Worm (Caenorhabditis elegans): Measurements from ENCODE around the gene srsx-2.

Gene srsx-2

DNA sequence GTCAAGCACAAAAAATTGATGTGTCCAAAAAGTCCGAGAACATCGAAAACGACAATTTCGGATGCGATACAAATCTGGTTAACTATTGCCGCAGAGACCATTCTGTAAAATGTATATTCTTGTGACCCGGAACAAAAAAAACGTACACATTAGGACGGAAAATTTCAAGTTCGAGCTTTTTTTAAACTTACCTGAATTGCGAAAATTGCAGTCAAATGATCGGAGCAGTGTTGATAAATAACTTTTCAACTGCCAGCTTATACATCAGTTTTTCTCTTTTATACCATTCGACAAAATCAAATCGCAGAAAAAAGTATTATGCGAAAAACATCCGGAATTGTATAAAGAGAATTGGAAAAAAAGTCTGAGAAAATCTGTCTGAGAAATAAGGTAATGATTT is at the start of gene srsx-2:
TSS of gene srsx-2 (minus strand) at position 101 of the 400 bp plus-strand sequence.
- TF ChIP-seq tbp1 (GFP tag; optimal IDR thresholded peaks at IDR 0.05), result no peak
- TF ChIP-seq egl-18 (GFP tag; IDR thresholded peaks at IDR 0.05), result no peak
- TF ChIP-seq F10E7.11 (tag; optimal IDR thresholded peaks at IDR 0.05), result no peak
- TF ChIP-seq efl-1 (GFP tag; optimal IDR thresholded peaks at IDR 0.05), result no peak
- no peak for TF ChIP-seq lag-1 (GFP tag; IDR thresholded peaks at IDR 0.05)

ce11 chrV:17486034-17486433 is 47.8 kb upstream of the srsx-2 start, which contains the start of gene scl-24:
Gene scl-24, plus strand, starts transcription at chrV:17486334.
- TF ChIP-seq rec-8 (tag; optimal IDR thresholded peaks at IDR 0.05) (no peak), hmg-1.2 (GFP tag; IDR thresholded peaks at IDR 0.05) (no peak), ztf-28 (GFP tag; IDR thresholded peaks at IDR 0.05) (no peak), repo-1 (tag; optimal IDR thresholded peaks at IDR 0.05) (no peak), Y79H2A.3 (GFP tag; conservative IDR thresholded peaks at IDR 0.05) (no peak), Y67H2A.10 (GFP tag; conservative IDR thresholded peaks at IDR 0.05) (no peak), fkh-3 (tag; optimal IDR thresholded peaks at IDR 0.05) (no peak), ceh-40 (GFP tag; IDR thresholded peaks at IDR 0.05) (no peak), K12H6.12 (tag; optimal IDR thresholded peaks at IDR 0.05) (no peak), attf-3 (GFP tag; conservative IDR thresholded peaks at IDR 0.05) (no peak), madf-8 (GFP tag; conservative IDR thresholded peaks at IDR 0.05) (no peak), athp-1 (tag; optimal IDR thresholded peaks at IDR 0.05) (no peak), let-526 (GFP tag; IDR thresholded peaks at IDR 0.05) (no peak), egrh-3 (GFP tag; IDR thresholded peaks at IDR 0.05) (no peak), hmg-20 (GFP tag; IDR thresholded peaks at IDR 0.05) (no peak), aptf-2 (GFP tag; conservative IDR thresholded peaks at IDR 0.05) (no peak), snpc-1.3 (tag; optimal IDR thresholded peaks at IDR 0.05; ENCODE audit: insufficient read depth) (no peak)

- no peak for TF ChIP-seq aptf-2 (GFP tag; conservative IDR thresholded peaks at IDR 0.05)
- no peak for TF ChIP-seq him-1 (tag; optimal IDR thresholded peaks at IDR 0.05)
- TF ChIP-seq hmg-1.2 (GFP tag; IDR thresholded peaks at IDR 0.05), result no peak
- TF ChIP-seq ztf-26 (tag; optimal IDR thresholded peaks at IDR 0.05), result no peak
- TF ChIP-seq F33H1.4 (GFP tag; IDR thresholded peaks at IDR 0.05), result no peak
- TF ChIP-seq lsl-1 (GFP tag; optimal IDR thresholded peaks at IDR 0.05), result no peak
- no peak for TF ChIP-seq F22D6.2 (tag; optimal IDR thresholded peaks at IDR 0.05)
- TF ChIP-seq tbp1 (GFP tag; optimal IDR thresholded peaks at IDR 0.05), result no peak
- TF ChIP-seq ccch-3 (GFP tag; optimal IDR thresholded peaks at IDR 0.05), result no peak
- no peak for TF ChIP-seq lin-54 (GFP tag; optimal IDR thresholded peaks at IDR 0.05)
Observed at ce11 chrV:17485078-17485477, 46.9 kb upstream of the srsx-2 start, which contains the start of gene srh-111. Gene srh-111, minus strand, starts transcription at chrV:17485178.

DNA sequence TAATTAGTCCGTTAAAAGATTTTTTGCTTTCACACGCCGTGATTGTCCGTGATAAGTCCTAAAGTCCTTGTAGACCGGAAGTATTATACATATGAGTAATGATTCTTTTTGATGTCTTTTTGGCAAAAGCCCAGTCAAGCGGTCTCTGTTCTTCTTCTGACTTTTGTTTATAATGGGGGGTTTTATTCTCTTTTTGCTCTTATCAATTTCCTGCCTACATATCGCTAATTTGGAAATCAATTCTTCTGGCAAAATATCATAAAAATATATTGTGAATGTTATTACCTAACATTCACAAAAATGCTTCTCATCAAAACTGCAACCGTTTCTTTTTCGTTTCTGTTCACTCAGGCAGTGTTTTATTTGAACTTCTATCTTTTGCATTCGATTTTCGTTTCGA is 38.3 kb upstream of the srsx-2 start, which contains the start of gene srbc-61:
TSS of gene srbc-61 (plus strand) at position 301 of the 400 bp plus-strand sequence.
- TF ChIP-seq madf-6 (GFP tag; IDR thresholded peaks at IDR 0.05), result no peak
- TF ChIP-seq ceh-27 (GFP tag; optimal IDR thresholded peaks at IDR 0.05), result no peak
- no peak for TF ChIP-seq hlh-26 (GFP tag; conservative IDR thresholded peaks at IDR 0.05)
- TF ChIP-seq lsl-1 (GFP tag; optimal IDR thresholded peaks at IDR 0.05), result no peak
- TF ChIP-seq tbx-9 (tag; optimal IDR thresholded peaks at IDR 0.05; ENCODE audit: borderline replicate concordance), result no peak
- no peak for TF ChIP-seq chd-7 (tag; optimal IDR thresholded peaks at IDR 0.05)
- TF ChIP-seq F52B5.7 (tag; optimal IDR thresholded peaks at IDR 0.05), result no peak
- no peak for TF ChIP-seq nhr-90 (tag; optimal IDR thresholded peaks at IDR 0.05)
- no peak for TF ChIP-seq zfh-2 (GFP tag; conservative IDR thresholded peaks at IDR 0.05)
- TF ChIP-seq ztf-3 (GFP tag; optimal IDR thresholded peaks at IDR 0.05), result no peak
- TF ChIP-seq nhr-27 (tag; optimal IDR thresholded peaks at IDR 0.05), result no peak
- no peak for TF ChIP-seq nfya-1 (tag; optimal IDR thresholded peaks at IDR 0.05; ENCODE audit: borderline replicate concordance, insufficient read depth)
- TF ChIP-seq F37B4.10 (GFP tag; IDR thresholded peaks at IDR 0.05), result no peak
- no peak for TF ChIP-seq fkh-3 (tag; optimal IDR thresholded peaks at IDR 0.05)
- TF ChIP-seq F39B2.1 (GFP tag; IDR thresholded peaks at IDR 0.05), result no peak

All from whole organism, young adult.